Worm (Caenorhabditis elegans): ENCODE measurements around the gene mpdu-1.

ce11 chrV:8375419-8375818 lies 16.5 kb upstream of the mpdu-1 start, which contains the start of gene F38E1.10:
- TF ChIP-seq rnt-1 (tag; optimal IDR thresholded peaks at IDR 0.05) (no peak), pqm-1 (tag; optimal IDR thresholded peaks at IDR 0.05) (no peak), ceh-9 (tag; optimal IDR thresholded peaks at IDR 0.05) (no peak), pha-2 (tag; optimal IDR thresholded peaks at IDR 0.05) (no peak), ama-1 (optimal IDR thresholded peaks at IDR 0.05) (no peak), dve-1 (tag; optimal IDR thresholded peaks at IDR 0.05) (no peak), dmd-4 (tag; optimal IDR thresholded peaks at IDR 0.05; ENCODE audit: borderline replicate concordance) (no peak), hlh-13 (GFP tag; optimal IDR thresholded peaks at IDR 0.05) (no peak), tbx-2 (tag; optimal IDR thresholded peaks at IDR 0.05) (no peak), pha-4 (tag; optimal IDR thresholded peaks at IDR 0.05) (no peak), nhr-11 (tag; optimal IDR thresholded peaks at IDR 0.05) (no peak)

Data from whole organism, late embryonic.